In genomic region chrV:20716267-20716666, ce11 we compare ENCODE assay signal across 3 worm cellular contexts.
TF ChIP-seq lines count a peak whose summit lies in the region.

No protein-coding gene starts in this region.

TF ChIP-seq in whole organism, L1 larva, 84 proteins besides CTCF, POLR2A, EP300 and RAD21:
- TF ChIP-seq hlh-4 (tag; optimal IDR thresholded peaks at IDR 0.05; lab: Kevin White, UChicago): no peak
- no peak for TF ChIP-seq efl-1 (optimal IDR thresholded peaks at IDR 0.05; lab: Kevin White, UChicago)
- peak in 1 of 2 experiments; percentile 70 for TF ChIP-seq efl-1 (GFP tag; optimal IDR thresholded peaks at IDR 0.05 in 1 of 2; lab: Kevin White, UChicago)
- peak; percentile 1 for TF ChIP-seq dsc-1 (tag; optimal IDR thresholded peaks at IDR 0.05; lab: Kevin White, UChicago)
TF ChIP-seq in whole organism, L1 larva: peak in this region for 2.

TF ChIP-seq in whole organism, L2 larva, 48 proteins besides CTCF, POLR2A, EP300 and RAD21:
- TF ChIP-seq sem-4 (tag; optimal IDR thresholded peaks at IDR 0.05; lab: Kevin White, UChicago) (peak; percentile 11), ztf-4 (tag; optimal IDR thresholded peaks at IDR 0.05; lab: Kevin White, UChicago) (no peak)

TF ChIP-seq in whole organism, young adult, 124 proteins besides CTCF, POLR2A, EP300 and RAD21:
- TF ChIP-seq lin-35 (GFP tag; optimal IDR thresholded peaks at IDR 0.05; lab: Kevin White, UChicago): no peak
- no peak for TF ChIP-seq Y79H2A.3 (GFP tag; conservative IDR thresholded peaks at IDR 0.05; lab: Robert Waterston, UW)
- no peak for TF ChIP-seq ceh-58 (GFP tag; IDR thresholded peaks at IDR 0.05; lab: Robert Waterston, UW)
- peak; percentile 76 for TF ChIP-seq Y53G8AR.9 (GFP tag; conservative IDR thresholded peaks at IDR 0.05; lab: Robert Waterston, UW)
- no peak for TF ChIP-seq unc-130 (GFP tag; optimal IDR thresholded peaks at IDR 0.05; lab: Kevin White, UChicago)
TF ChIP-seq in whole organism, young adult: peak in this region for 1.
